Worm (Caenorhabditis elegans) whole organism, L4 larva: ENCODE results near the gene lact-5.

Source experiments
- Y105C5A.15 ChIP-seq: fragments of 200-800 bp; sonication (Bioruptor generic); IDR thresholded peaks from 2 replicates; pipeline ENCODE4 v1.3.6; 2022; ENCODE audit warnings: missing genetic modification characterization, missing compliant biosample characterization
- Y75B8A.6 ChIP-seq: fragments of 200-800 bp; sonication (Bioruptor generic); IDR thresholded peaks from 2 replicates; pipeline ENCODE4 v1.3.6; 2022; ENCODE audit warnings: missing genetic modification reagents, missing genetic modification characterization, missing compliant biosample characterization
- fkh-10 ChIP-seq: fragments of 150-350 bp; optimal IDR thresholded peaks from 2 replicates; lab custom pipeline; 2014; ENCODE audit warnings: missing biosample characterization, missing genetic modification reagents, missing genetic modification characterization
- unc-39 ChIP-seq: sonication (generic microtip); optimal IDR thresholded peaks from 2 replicates; lab custom pipeline; 2017; ENCODE audit warnings: missing biosample characterization, missing genetic modification characterization

DNA sequence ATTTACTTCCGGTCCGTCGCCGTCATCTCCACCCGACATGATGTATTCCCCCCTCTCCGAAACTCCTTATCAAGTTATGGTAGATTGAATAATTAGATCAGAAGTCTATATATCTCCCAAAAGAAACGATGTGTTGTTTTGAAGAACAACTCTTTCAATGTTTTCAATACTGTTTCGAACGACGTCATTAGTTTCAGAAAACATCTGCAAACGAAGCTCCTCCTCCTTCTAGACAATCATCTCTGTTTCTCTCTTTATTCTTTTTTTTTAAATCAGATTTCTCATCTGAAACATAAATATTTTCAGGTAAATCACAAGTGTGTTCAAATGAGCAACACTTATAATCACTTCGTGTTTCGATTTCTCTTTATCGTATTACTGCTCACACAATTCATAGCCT, 28.3 kb upstream of the lact-5 start, which contains the start of gene T23B7.3:
- TF ChIP-seq Y75B8A.6 (GFP tag; lab: Robert Waterston, UW) (no peak), fkh-10 (no peak), unc-39 (tag; lab: Kevin White, UChicago) (no peak), Y105C5A.15 (no peak)
